Worm (Caenorhabditis elegans) whole organism, late embryonic: ENCODE data around the gene wrb-1.

Source experiments
- C08G9.2 ChIP-seq: sonication (generic microtip); optimal IDR thresholded peaks from 2 replicates; lab custom pipeline; 2016; ENCODE audit warnings: mild to moderate bottlenecking, missing genetic modification characterization, moderate library complexity, missing compliant biosample characterization
- K02D7.2 ChIP-seq: sonication (generic microtip); optimal IDR thresholded peaks from 2 replicates; lab custom pipeline; 2017; ENCODE audit warnings: mild to moderate bottlenecking, missing genetic modification characterization, missing compliant biosample characterization
- K09A11.1 ChIP-seq: sonication (generic microtip); optimal IDR thresholded peaks from 2 replicates; lab custom pipeline; 2017; ENCODE audit warnings: antibody characterized with exemption, mild to moderate bottlenecking, missing genetic modification characterization, missing compliant biosample characterization; ENCODE audit not compliant: insufficient read depth
- ahr-1 ChIP-seq: sonication (generic microtip); optimal IDR thresholded peaks from 2 replicates; lab custom pipeline; 2016; ENCODE audit warnings: missing genetic modification characterization, missing compliant biosample characterization
- ama-1 ChIP-seq: fragments of 150-350 bp; optimal IDR thresholded peaks from 2 replicates; lab custom pipeline; 2014
- ceh-14 ChIP-seq: sonication (generic microtip); optimal IDR thresholded peaks from 2 replicates; lab custom pipeline; 2016; ENCODE audit warnings: missing genotype, missing genetic modification characterization, missing compliant biosample characterization
- ceh-19 ChIP-seq: fragments of 200-800 bp; sonication (Bioruptor generic); optimal IDR thresholded peaks from 2 replicates; lab custom pipeline; 2018; ENCODE audit warnings: mild to moderate bottlenecking, missing genetic modification characterization, missing compliant biosample characterization
- ceh-2 ChIP-seq: sonication (generic microtip); optimal IDR thresholded peaks from 2 replicates; lab custom pipeline; 2016; ENCODE audit warnings: missing genotype, missing genetic modification characterization, missing compliant biosample characterization
- ceh-30 ChIP-seq: fragments of 150-350 bp; optimal IDR thresholded peaks from 2 replicates; lab custom pipeline; 2014; ENCODE audit warnings: missing biosample characterization, missing genetic modification characterization
- ceh-31 ChIP-seq: sonication (generic microtip); optimal IDR thresholded peaks from 2 replicates; lab custom pipeline; 2016; ENCODE audit warnings: missing genetic modification characterization, missing compliant biosample characterization
- ceh-34 ChIP-seq: sonication (generic microtip); optimal IDR thresholded peaks from 2 replicates; lab custom pipeline; 2016; ENCODE audit warnings: mild to moderate bottlenecking, missing genetic modification characterization, missing compliant biosample characterization
- ceh-45 ChIP-seq: fragments of 200-800 bp; sonication (Bioruptor generic); IDR thresholded peaks from 2 replicates; pipeline ENCODE4 v1.3.6; 2022; ENCODE audit warnings: missing genetic modification reagents, missing genetic modification characterization, missing compliant biosample characterization
- ceh-48 ChIP-seq: sonication (generic microtip); optimal IDR thresholded peaks from 2 replicates; lab custom pipeline; 2016; ENCODE audit warnings: missing genetic modification characterization, inconsistent platforms, missing compliant biosample characterization
- ceh-9 ChIP-seq: sonication (generic microtip); optimal IDR thresholded peaks from 2 replicates; lab custom pipeline; 2016; ENCODE audit warnings: mild to moderate bottlenecking, missing genetic modification characterization, inconsistent platforms, missing compliant biosample characterization
- dmd-4 ChIP-seq: sonication (generic microtip); optimal IDR thresholded peaks from 2 replicates; lab custom pipeline; 2016; ENCODE audit warnings: borderline replicate concordance, missing genetic modification characterization, missing compliant biosample characterization
- elt-2 ChIP-seq: sonication (generic microtip); optimal IDR thresholded peaks from 2 replicates; lab custom pipeline; 2016; ENCODE audit warnings: missing genetic modification reagents, missing genetic modification characterization, missing compliant biosample characterization
- elt-4 ChIP-seq: sonication (generic microtip); optimal IDR thresholded peaks from 2 replicates; lab custom pipeline; 2016; ENCODE audit warnings: missing genetic modification characterization, missing compliant biosample characterization
- eyg-1 ChIP-seq: sonication (generic microtip); optimal IDR thresholded peaks from 2 replicates; lab custom pipeline; 2016; ENCODE audit warnings: missing genotype, missing genetic modification characterization, missing compliant biosample characterization
- fkh-10 ChIP-seq: fragments of 150-350 bp; optimal IDR thresholded peaks from 2 replicates; lab custom pipeline; 2014; ENCODE audit warnings: missing biosample characterization, missing genetic modification reagents, missing genetic modification characterization
- gmeb-2 ChIP-seq: sonication (generic microtip); optimal IDR thresholded peaks from 2 replicates; lab custom pipeline; 2016; ENCODE audit warnings: missing genetic modification characterization, inconsistent platforms, missing compliant biosample characterization
- hlh-13 ChIP-seq: fragments of 200-800 bp; sonication (Bioruptor generic); optimal IDR thresholded peaks from 2 replicates; lab custom pipeline; 2018; ENCODE audit warnings: mild to moderate bottlenecking, missing genetic modification characterization, missing compliant biosample characterization
- hlh-15 ChIP-seq: sonication (generic microtip); optimal IDR thresholded peaks from 2 replicates; lab custom pipeline; 2016; ENCODE audit warnings: missing genetic modification characterization, missing compliant biosample characterization
- hlh-30 ChIP-seq: sonication (generic microtip); optimal IDR thresholded peaks from 2 replicates; lab custom pipeline; 2017; ENCODE audit warnings: antibody characterized with exemption, missing genetic modification characterization, missing compliant biosample characterization; ENCODE audit not compliant: insufficient read depth
- hlh-6 ChIP-seq: sonication (generic microtip); optimal IDR thresholded peaks from 2 replicates; lab custom pipeline; 2016; ENCODE audit warnings: missing genotype, missing genetic modification characterization, missing compliant biosample characterization
- hlh-8 ChIP-seq: sonication (generic microtip); optimal IDR thresholded peaks from 2 replicates; lab custom pipeline; 2016; ENCODE audit warnings: missing genotype, missing genetic modification characterization, missing compliant biosample characterization
- lin-11 ChIP-seq: fragments of 200-800 bp; sonication (Bioruptor generic); optimal IDR thresholded peaks from 2 replicates; lab custom pipeline; 2018; ENCODE audit warnings: mild to moderate bottlenecking, missing genetic modification characterization, missing compliant biosample characterization
- madf-2 ChIP-seq: sonication (generic microtip); optimal IDR thresholded peaks from 2 replicates; lab custom pipeline; 2017; ENCODE audit warnings: missing genetic modification characterization, missing compliant biosample characterization
- mec-3 ChIP-seq: sonication (generic microtip); optimal IDR thresholded peaks from 2 replicates; lab custom pipeline; 2016; ENCODE audit warnings: borderline replicate concordance, missing genetic modification characterization, missing compliant biosample characterization
- nfya-1 ChIP-seq: sonication (generic microtip); optimal IDR thresholded peaks from 2 replicates; lab custom pipeline; 2017; ENCODE audit warnings: missing genetic modification characterization, mild to moderate bottlenecking, missing compliant biosample characterization, antibody characterized with exemption, moderate library complexity
- nhr-11 ChIP-seq: fragments of 150-350 bp; optimal IDR thresholded peaks from 2 replicates; lab custom pipeline; 2014; ENCODE audit warnings: missing biosample characterization, missing genetic modification characterization
- odd-2 ChIP-seq: sonication (generic microtip); optimal IDR thresholded peaks from 2 replicates; lab custom pipeline; 2017; ENCODE audit warnings: antibody characterized with exemption, mild to moderate bottlenecking, missing genetic modification characterization, missing compliant biosample characterization
- pat-9 ChIP-seq: fragments of 200-800 bp; sonication (Bioruptor generic); optimal IDR thresholded peaks from 2 replicates; lab custom pipeline; 2018; ENCODE audit warnings: mild to moderate bottlenecking, missing genetic modification characterization, moderate library complexity, missing compliant biosample characterization
- pax-1 ChIP-seq: fragments of 150-350 bp; optimal IDR thresholded peaks from 2 replicates; lab custom pipeline; 2014; ENCODE audit warnings: missing biosample characterization, missing genetic modification characterization
- pha-2 ChIP-seq: sonication (generic microtip); optimal IDR thresholded peaks from 2 replicates; lab custom pipeline; 2017; ENCODE audit warnings: mild to moderate bottlenecking, missing genetic modification characterization, missing compliant biosample characterization
- pha-4 ChIP-seq: fragments of 150-350 bp; optimal IDR thresholded peaks from 2 replicates; lab custom pipeline; 2018; ENCODE audit warnings: missing biosample characterization, missing genetic modification reagents, missing genetic modification characterization
- pqm-1 ChIP-seq: sonication (generic microtip); optimal IDR thresholded peaks from 2 replicates; lab custom pipeline; 2016; ENCODE audit warnings: missing genetic modification characterization, missing compliant biosample characterization
- pros-1 ChIP-seq: fragments of 150-350 bp; optimal IDR thresholded peaks from 2 replicates; lab custom pipeline; 2014; ENCODE audit warnings: missing biosample characterization, missing genetic modification reagents, missing genetic modification characterization
- ref-2 ChIP-seq: sonication (generic microtip); optimal IDR thresholded peaks from 2 replicates; lab custom pipeline; 2016; ENCODE audit warnings: missing genetic modification characterization, missing compliant biosample characterization
- sdc-2 ChIP-seq: sonication (generic microtip); optimal IDR thresholded peaks from 2 replicates; lab custom pipeline; 2016; ENCODE audit warnings: missing genotype, missing genetic modification characterization, missing compliant biosample characterization
- tbx-2 ChIP-seq: sonication (generic microtip); optimal IDR thresholded peaks from 2 replicates; lab custom pipeline; 2016; ENCODE audit warnings: missing genetic modification characterization, missing compliant biosample characterization
- ttx-3 ChIP-seq: sonication (generic microtip); optimal IDR thresholded peaks from 2 replicates; lab custom pipeline; 2016; ENCODE audit warnings: missing genetic modification reagents, missing genetic modification characterization, missing compliant biosample characterization
- unc-42 ChIP-seq: sonication (generic microtip); optimal IDR thresholded peaks from 2 replicates; lab custom pipeline; 2016; ENCODE audit warnings: missing genotype, missing genetic modification characterization, missing compliant biosample characterization
- unc-86 ChIP-seq: sonication (generic microtip); optimal IDR thresholded peaks from 2 replicates; lab custom pipeline; 2016; ENCODE audit warnings: missing genetic modification characterization, missing compliant biosample characterization
- ztf-16 ChIP-seq: sonication (generic microtip); optimal IDR thresholded peaks from 2 replicates; lab custom pipeline; 2017; ENCODE audit warnings: missing genetic modification characterization, missing compliant biosample characterization

Gene wrb-1

ce11 chrV:1195995-1196394 is at the start of gene wrb-1, which contains the start of gene Y50D4A.4:
wrb-1 (plus strand) TSS chrV:1196072.
Y50D4A.4 (minus strand) TSS chrV:1196127.
- no peak for TF ChIP-seq hlh-30 (tag; lab: Kevin White, UChicago)
- TF ChIP-seq ref-2 (tag; lab: Kevin White, UChicago) = peak; percentile 29
- peak; percentile 13 for TF ChIP-seq unc-42 (tag; lab: Kevin White, UChicago)

DNA sequence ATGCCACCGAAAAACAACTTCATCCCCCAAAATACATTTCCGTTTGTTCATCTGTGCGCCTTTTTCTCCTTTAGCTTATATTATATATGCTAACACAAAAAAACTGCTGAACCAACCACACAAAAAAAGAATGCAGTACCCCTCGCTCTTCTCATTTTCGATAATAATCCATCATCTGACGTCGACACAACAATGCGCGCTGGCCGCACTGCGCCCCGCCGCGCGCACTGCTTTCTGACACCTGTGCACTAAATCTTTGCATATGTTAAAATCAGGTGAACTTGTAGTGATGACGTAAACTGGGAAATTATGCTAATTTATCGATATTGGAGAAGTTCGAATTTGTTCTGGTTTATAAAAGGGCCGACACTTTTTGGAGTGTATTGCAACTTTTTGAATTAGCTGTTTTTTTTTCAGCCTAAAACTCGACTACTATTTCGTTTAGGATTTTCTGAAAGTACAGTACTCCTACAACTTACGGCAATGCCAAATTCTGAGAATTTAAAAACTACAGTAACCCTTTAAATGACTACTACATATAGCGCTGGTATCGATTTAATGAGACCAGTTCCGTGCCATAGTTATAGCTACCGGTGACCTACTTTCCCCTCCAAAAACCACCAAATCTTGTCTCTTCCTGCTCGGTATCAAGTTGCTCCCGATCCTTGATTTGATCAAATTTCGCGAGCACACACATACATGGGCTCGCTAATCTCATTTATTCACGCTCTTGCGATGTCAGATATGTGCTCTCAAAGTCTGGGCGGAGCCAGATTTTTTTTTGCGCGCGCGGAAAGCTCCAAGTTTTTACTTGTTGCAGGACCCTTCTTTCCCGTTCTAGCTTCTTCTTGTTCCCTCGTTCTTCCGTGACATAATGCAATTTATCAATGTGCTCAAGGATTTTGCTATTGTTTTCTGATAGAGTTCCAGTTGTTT is 45.9 kb upstream of the wrb-1 start:
- TF ChIP-seq dmd-4 (tag; lab: Kevin White, UChicago) (no peak), unc-42 (tag; lab: Kevin White, UChicago) (peak; percentile 98), hlh-6 (tag; lab: Kevin White, UChicago) (no peak), fkh-10 (peak; percentile 45), lin-11 (no peak), ceh-30 (tag; lab: Kevin White, UChicago) (no peak), ceh-2 (tag; lab: Kevin White, UChicago) (no peak), elt-2 (tag; lab: Kevin White, UChicago) (no peak), ref-2 (tag; lab: Kevin White, UChicago) (no peak), ztf-16 (tag; lab: Kevin White, UChicago) (no peak), ceh-19 (GFP tag; lab: Kevin White, UChicago) (no peak)

DNA sequence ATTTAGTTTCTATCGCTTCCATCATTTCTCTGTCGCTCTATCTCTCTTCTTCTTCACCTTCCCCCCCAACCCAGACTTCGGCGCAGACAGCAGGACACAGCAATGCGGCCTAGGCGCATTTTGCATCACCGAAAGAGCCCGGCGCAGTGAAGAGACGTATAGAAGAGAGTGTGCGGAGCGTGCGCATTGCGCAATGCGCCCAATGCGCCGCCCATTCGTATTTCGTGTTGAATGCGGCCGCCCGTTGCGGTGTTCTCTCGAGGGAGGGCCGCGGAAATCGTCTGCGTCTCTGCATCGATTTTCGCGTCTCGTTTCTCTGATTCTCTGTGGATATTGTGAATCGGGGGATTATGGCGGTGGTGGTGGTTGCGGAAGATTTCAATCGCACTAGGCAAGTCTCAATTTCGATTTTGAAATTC is 44.5 kb upstream of the wrb-1 start:
- peak; percentile 92 for TF ChIP-seq ceh-48
- TF ChIP-seq lin-11 = peak; percentile 4
- TF ChIP-seq nhr-11 (tag; lab: Kevin White, UChicago) = no peak
- 0 out of 2 replicates have a peak, but pooled peaks have one; percentile 34 for TF ChIP-seq ceh-45 (GFP tag; lab: Robert Waterston, UW)
- TF ChIP-seq K02D7.2 (tag; lab: Kevin White, UChicago) = no peak
- TF ChIP-seq ref-2 (tag; lab: Kevin White, UChicago) = peak; percentile 98
- TF ChIP-seq K09A11.1 (tag; lab: Kevin White, UChicago) = peak; percentile 87
- peak; percentile 78 for TF ChIP-seq sdc-2 (tag; lab: Kevin White, UChicago)
- peak; percentile 86 for TF ChIP-seq eyg-1
- TF ChIP-seq unc-86 (tag; lab: Kevin White, UChicago) = peak; percentile 96
- no peak for TF ChIP-seq hlh-15
- no peak for TF ChIP-seq ama-1 (lab: Kevin White, UChicago)
- peak; percentile 61 for TF ChIP-seq dmd-4 (tag; lab: Kevin White, UChicago)
- TF ChIP-seq pha-4 (tag; lab: Kevin White, UChicago) = no peak
- TF ChIP-seq odd-2 (tag; lab: Kevin White, UChicago) = no peak
- TF ChIP-seq hlh-13 = peak; percentile 25
- peak; percentile 57 for TF ChIP-seq pat-9 (tag; lab: Kevin White, UChicago)
- peak; percentile 85 for TF ChIP-seq ceh-30 (tag; lab: Kevin White, UChicago)
- peak; percentile 61 for TF ChIP-seq pqm-1 (tag; lab: Kevin White, UChicago)
- TF ChIP-seq ahr-1 (tag; lab: Kevin White, UChicago) = no peak
- TF ChIP-seq ceh-9 (tag; lab: Kevin White, UChicago) = no peak
- TF ChIP-seq ttx-3 (tag; lab: Kevin White, UChicago) = peak; percentile 50
- peak; percentile 97 for TF ChIP-seq unc-42 (tag; lab: Kevin White, UChicago)
- TF ChIP-seq tbx-2 (tag; lab: Kevin White, UChicago) = peak; percentile 99
- peak; percentile 97 for TF ChIP-seq ceh-14
- peak; percentile 29 for TF ChIP-seq madf-2 (tag; lab: Kevin White, UChicago)
- peak; percentile 94 for TF ChIP-seq pros-1 (tag; lab: Kevin White, UChicago)
- peak; percentile 99 for TF ChIP-seq ceh-34 (tag; lab: Kevin White, UChicago)
- peak; percentile 98 for TF ChIP-seq ceh-31 (tag; lab: Kevin White, UChicago)
- TF ChIP-seq pax-1 = peak; percentile 1
- peak; percentile 59 for TF ChIP-seq hlh-6 (tag; lab: Kevin White, UChicago)
- TF ChIP-seq C08G9.2 = peak; percentile 59
- TF ChIP-seq elt-4 = no peak
- no peak for TF ChIP-seq mec-3 (tag; lab: Kevin White, UChicago)
- peak; percentile 97 for TF ChIP-seq nfya-1 (tag; lab: Kevin White, UChicago)
- peak; percentile 64 for TF ChIP-seq pha-2 (tag; lab: Kevin White, UChicago)
- no peak for TF ChIP-seq gmeb-2 (tag; lab: Kevin White, UChicago)
- peak; percentile 77 for TF ChIP-seq elt-2 (tag; lab: Kevin White, UChicago)
- peak; percentile 79 for TF ChIP-seq ceh-2 (tag; lab: Kevin White, UChicago)
- TF ChIP-seq hlh-8 (tag; lab: Kevin White, UChicago) = peak; percentile 54
